Worm (Caenorhabditis elegans): ENCODE results near the gene srx-44.

DNA sequence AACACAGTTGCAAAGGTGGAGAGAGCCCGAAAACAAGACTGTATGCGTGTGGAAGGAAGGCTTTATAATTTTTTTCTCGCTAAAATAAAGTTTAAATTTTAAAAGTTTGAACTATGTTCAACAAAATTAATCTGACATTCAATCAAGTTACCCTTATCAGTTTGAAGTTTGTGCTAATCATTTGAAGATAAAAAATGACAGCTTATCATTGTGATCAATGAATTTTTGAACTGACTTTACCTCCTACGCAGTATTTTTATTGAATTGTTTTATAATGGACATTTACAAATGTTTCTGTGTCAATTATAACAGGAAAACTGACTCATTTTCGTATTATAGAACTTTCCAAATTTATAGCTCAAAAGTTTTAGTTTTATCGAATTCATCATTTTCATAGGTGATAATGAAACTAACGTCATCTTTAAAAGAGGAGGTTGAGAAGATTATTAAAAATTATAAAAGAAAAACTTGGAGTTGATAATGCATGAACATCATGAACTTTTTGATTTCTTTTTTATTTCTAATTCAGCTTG is 41.8 kb upstream of the srx-44 start, which contains the start of gene oac-20:
- TF ChIP-seq flt-1 (GFP tag; IDR thresholded peaks at IDR 0.05) (no peak), tab-1 (GFP tag; IDR thresholded peaks at IDR 0.05) (no peak)

Measured in whole organism, midembryonic.